Worm (Caenorhabditis elegans) whole organism, L4 larva: ENCODE measurements around the gene C36C5.14.

ENCODE experiments used
- T20F7.1 ChIP-seq: fragments of 200-800 bp; sonication (Bioruptor generic); optimal IDR thresholded peaks from 2 replicates; lab custom pipeline; 2018; ENCODE audit warnings: mild to moderate bottlenecking, missing genetic modification characterization, missing compliant biosample characterization
- Y48G9A.11 ChIP-seq: fragments of 200-800 bp; sonication (Bioruptor generic); IDR thresholded peaks from 2 replicates; pipeline ENCODE4 v1.3.6; 2022; ENCODE audit warnings: missing genetic modification reagents, missing genetic modification characterization, missing compliant biosample characterization
- aha-1 ChIP-seq: fragments of 150-350 bp; peaks from one replicate; lab custom pipeline; 2014; ENCODE audit warnings: missing biosample characterization, missing genetic modification characterization
- ama-1 ChIP-seq: fragments of 150-350 bp; optimal IDR thresholded peaks from 2 replicates; lab custom pipeline; 2014; ENCODE audit warnings: inconsistent platforms, mixed read lengths
- arid-1 ChIP-seq: fragments of 200-800 bp; sonication (Bioruptor generic); conservative IDR thresholded peaks from 2 replicates; pipeline ENCODE4 v1.3.6; 2022; ENCODE audit warnings: missing genetic modification reagents, missing genetic modification characterization, missing compliant biosample characterization
- attf-4 ChIP-seq: sonication (generic microtip); optimal IDR thresholded peaks from 3 replicates; lab custom pipeline; 2017; ENCODE audit warnings: missing biosample characterization, missing genetic modification characterization
- ceh-82 ChIP-seq: sonication (generic microtip); optimal IDR thresholded peaks from 2 replicates; lab custom pipeline; 2017; ENCODE audit warnings: missing biosample characterization, missing genetic modification characterization
- cey-2 ChIP-seq: sonication (generic microtip); optimal IDR thresholded peaks from 3 replicates; lab custom pipeline; 2017; ENCODE audit warnings: missing genetic modification characterization, mild to moderate bottlenecking, missing compliant biosample characterization, antibody characterized with exemption, borderline replicate concordance; ENCODE audit not compliant: insufficient read depth
- daf-16 ChIP-seq, 3 experiments: sonication (generic microtip); optimal IDR thresholded peaks; 2 replicates each; lab custom pipeline; 2016 to 2017; ENCODE audit warnings: missing genetic modification characterization in 3 of 3, missing genetic modification reagents in 3 of 3, mild to moderate bottlenecking in 2 of 3, missing compliant biosample characterization in 2 of 3, missing biosample characterization in 1 of 3, moderate library complexity in 1 of 3
- daf-8 ChIP-seq: fragments of 200-800 bp; sonication (Bioruptor generic); IDR thresholded peaks from 2 replicates; pipeline ENCODE4 v1.3.6; 2022; ENCODE audit warnings: missing genetic modification characterization, missing compliant biosample characterization
- duxl-1 ChIP-seq: sonication (generic microtip); optimal IDR thresholded peaks from 2 replicates; lab custom pipeline; 2016; ENCODE audit warnings: mild to moderate bottlenecking, missing genetic modification characterization, moderate library complexity, missing compliant biosample characterization; ENCODE audit not compliant: poor library complexity
- fkh-10 ChIP-seq: fragments of 150-350 bp; optimal IDR thresholded peaks from 2 replicates; lab custom pipeline; 2014; ENCODE audit warnings: missing biosample characterization, missing genetic modification reagents, missing genetic modification characterization
- gei-8 ChIP-seq: fragments of 200-800 bp; sonication (Bioruptor generic); optimal IDR thresholded peaks from 2 replicates; lab custom pipeline; 2018; ENCODE audit warnings: mild to moderate bottlenecking, missing genetic modification characterization, missing compliant biosample characterization
- hlh-11 ChIP-seq: fragments of 200-800 bp; sonication (Bioruptor generic); optimal IDR thresholded peaks from 2 replicates; lab custom pipeline; 2018; ENCODE audit warnings: mild to moderate bottlenecking, missing genetic modification characterization, missing compliant biosample characterization
- hmg-1.1 ChIP-seq: fragments of 200-800 bp; sonication (Bioruptor generic); IDR thresholded peaks from 2 replicates; pipeline ENCODE4 v1.3.6; 2022; ENCODE audit warnings: missing genetic modification reagents, missing genetic modification characterization, missing compliant biosample characterization
- jun-1 ChIP-seq: fragments of 150-350 bp; optimal IDR thresholded peaks from 2 replicates; lab custom pipeline; 2014; ENCODE audit warnings: missing biosample characterization, missing genetic modification reagents, missing genetic modification characterization
- lin-1 ChIP-seq: fragments of 200-800 bp; sonication (Bioruptor generic); IDR thresholded peaks from 2 replicates; pipeline ENCODE4 v1.3.6; 2022; ENCODE audit warnings: missing genetic modification reagents, missing genetic modification characterization, missing compliant biosample characterization
- madf-5 ChIP-seq, 2 experiments: fragments of 200-800 bp; sonication (Bioruptor generic); IDR thresholded peaks; 2 replicates each; pipeline ENCODE4 v1.3.6; 2022; ENCODE audit warnings: missing compliant biosample characterization in 2 of 2, missing genetic modification characterization in 2 of 2
- mxl-2 ChIP-seq: fragments of 200-800 bp; sonication (Bioruptor generic); conservative IDR thresholded peaks from 2 replicates; pipeline ENCODE4 v1.3.6; 2022; ENCODE audit warnings: missing genetic modification reagents, missing genetic modification characterization, missing compliant biosample characterization
- nhr-102 ChIP-seq: sonication (generic microtip); optimal IDR thresholded peaks from 2 replicates; lab custom pipeline; 2016; ENCODE audit warnings: mild to moderate bottlenecking, missing genetic modification characterization, moderate library complexity, missing compliant biosample characterization
- nhr-237 ChIP-seq: sonication (generic microtip); optimal IDR thresholded peaks from 2 replicates; lab custom pipeline; 2017; ENCODE audit warnings: missing biosample characterization, missing genetic modification characterization
- nhr-41 ChIP-seq: fragments of 200-800 bp; sonication (Bioruptor generic); IDR thresholded peaks from 2 replicates; pipeline ENCODE4 v1.3.6; 2022; ENCODE audit warnings: missing genetic modification reagents, missing genetic modification characterization, missing compliant biosample characterization
- nhr-48 ChIP-seq: sonication (generic microtip); optimal IDR thresholded peaks from 2 replicates; lab custom pipeline; 2016; ENCODE audit warnings: mild to moderate bottlenecking, missing genetic modification characterization, missing compliant biosample characterization
- php-3 ChIP-seq: fragments of 200-800 bp; sonication (Bioruptor generic); IDR thresholded peaks from 2 replicates; pipeline ENCODE4 v1.3.6; 2022; ENCODE audit warnings: missing genetic modification reagents, missing genetic modification characterization, missing compliant biosample characterization
- saeg-2 ChIP-seq: fragments of 200-800 bp; sonication (Bioruptor generic); IDR thresholded peaks from 2 replicates; pipeline ENCODE4 v1.3.6; 2022; ENCODE audit warnings: missing genetic modification reagents, missing genetic modification characterization, missing compliant biosample characterization
- set-16 ChIP-seq: fragments of 200-800 bp; sonication (Bioruptor generic); IDR thresholded peaks from 2 replicates; pipeline ENCODE4 v1.3.6; 2022; ENCODE audit warnings: missing genetic modification reagents, missing genetic modification characterization, missing compliant biosample characterization
- snpc-1.2 ChIP-seq: fragments of 200-800 bp; sonication (Bioruptor generic); IDR thresholded peaks from 2 replicates; pipeline ENCODE4 v1.3.6; 2022; ENCODE audit warnings: missing genetic modification reagents, missing genetic modification characterization, missing compliant biosample characterization
- spr-1 ChIP-seq: sonication (generic microtip); optimal IDR thresholded peaks from 2 replicates; lab custom pipeline; 2016; ENCODE audit warnings: mild to moderate bottlenecking, missing genetic modification characterization, missing compliant biosample characterization
- unc-130 ChIP-seq: sonication (generic microtip); optimal IDR thresholded peaks from 2 replicates; lab custom pipeline; 2016; ENCODE audit warnings: missing genetic modification reagents, missing genetic modification characterization, missing compliant biosample characterization
- unc-39 ChIP-seq: sonication (generic microtip); optimal IDR thresholded peaks from 2 replicates; lab custom pipeline; 2017; ENCODE audit warnings: missing biosample characterization, missing genetic modification characterization
- unc-62 ChIP-seq, 3 experiments: fragments of 150-350 bp in 1 of 3; sonication (generic microtip); optimal IDR thresholded peaks in 2 of 3; peaks in 1 of 3; 1 replicate in 1 of 3; 2 replicates in 2 of 3; lab custom pipeline; 2014 to 2017; ENCODE audit warnings: missing biosample characterization in 3 of 3, missing genetic modification characterization in 3 of 3, missing genetic modification reagents in 3 of 3, missing genotype in 1 of 3
- zfp-3 ChIP-seq: fragments of 200-800 bp; sonication (Bioruptor generic); conservative IDR thresholded peaks from 2 replicates; pipeline ENCODE4 v1.3.6; 2022; ENCODE audit warnings: missing genetic modification reagents, missing genetic modification characterization, missing compliant biosample characterization
- ztf-7 ChIP-seq: fragments of 150-350 bp; optimal IDR thresholded peaks from 2 replicates; lab custom pipeline; 2014; ENCODE audit warnings: missing biosample characterization, missing genetic modification characterization

C36C5.14 gene

DNA sequence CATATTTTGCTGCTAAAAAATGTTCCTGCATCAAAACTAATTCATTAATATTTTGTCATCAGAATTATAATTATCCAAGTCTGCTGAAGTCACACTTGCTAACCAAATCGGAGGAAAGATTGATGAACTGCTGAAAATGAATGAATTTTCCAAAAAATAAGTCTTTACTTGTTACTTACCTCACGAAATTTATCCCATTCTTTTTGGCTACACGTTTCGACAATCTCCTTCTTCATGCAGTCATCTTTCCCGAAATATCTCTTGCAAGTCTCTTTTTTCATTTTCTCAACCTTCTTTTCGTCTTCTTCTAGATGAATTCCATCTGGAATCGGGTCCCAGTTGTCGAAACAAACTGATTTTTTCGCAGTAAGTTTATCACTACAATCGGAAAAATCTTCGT, 7.0 kb downstream of the C36C5.14 start:
- peak in 1 of 2 experiments; percentile 94 for TF ChIP-seq unc-62 (GFP tag; optimal IDR thresholded peaks at IDR 0.05 in 1 of 2; lab: Kevin White, UChicago)
- TF ChIP-seq unc-62 (tag; optimal IDR thresholded peaks at IDR 0.05; lab: Kevin White, UChicago): no peak
- TF ChIP-seq aha-1 (tag; lab: Kevin White, UChicago): peak; percentile 6
- no peak for TF ChIP-seq nhr-237 (tag; lab: Kevin White, UChicago)
- no peak for TF ChIP-seq nhr-102 (tag; lab: Kevin White, UChicago)
- no peak for TF ChIP-seq unc-130 (GFP tag; lab: Kevin White, UChicago)
- TF ChIP-seq unc-39 (tag; lab: Kevin White, UChicago): no peak
- no peak for TF ChIP-seq hmg-1.1 (GFP tag; lab: Robert Waterston, UW)

DNA sequence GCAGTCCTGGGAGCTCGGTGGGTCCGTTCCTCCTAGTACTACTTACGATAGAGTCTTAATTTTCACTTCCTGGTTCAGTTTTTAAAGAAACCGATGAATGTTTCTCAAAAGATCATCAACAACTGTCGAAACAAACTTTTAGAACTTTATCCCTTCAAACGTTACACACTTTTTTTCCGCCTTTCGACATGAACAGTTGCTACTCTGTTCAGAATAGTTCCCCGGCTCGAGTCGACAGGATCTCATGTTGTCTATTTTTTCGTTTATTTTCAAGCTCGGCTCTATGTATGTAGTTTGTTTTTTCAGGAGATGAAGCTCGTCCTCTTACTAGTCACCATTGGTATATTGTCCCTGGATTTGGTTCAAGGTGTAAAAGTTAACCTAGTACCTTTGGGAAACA, 8.6 kb downstream of the C36C5.14 start, which contains the start of gene exh-1:
exh-1 (plus strand) TSS at position 301 of the 400 bp plus-strand sequence.
- TF ChIP-seq unc-62 (GFP tag; optimal IDR thresholded peaks at IDR 0.05 in 1 of 2; lab: Kevin White, UChicago): peak in 1 of 2 experiments; percentile 78
- TF ChIP-seq unc-62 (tag; optimal IDR thresholded peaks at IDR 0.05; lab: Kevin White, UChicago): no peak
- TF ChIP-seq fkh-10 (GFP tag; lab: Kevin White, UChicago): no peak

DNA sequence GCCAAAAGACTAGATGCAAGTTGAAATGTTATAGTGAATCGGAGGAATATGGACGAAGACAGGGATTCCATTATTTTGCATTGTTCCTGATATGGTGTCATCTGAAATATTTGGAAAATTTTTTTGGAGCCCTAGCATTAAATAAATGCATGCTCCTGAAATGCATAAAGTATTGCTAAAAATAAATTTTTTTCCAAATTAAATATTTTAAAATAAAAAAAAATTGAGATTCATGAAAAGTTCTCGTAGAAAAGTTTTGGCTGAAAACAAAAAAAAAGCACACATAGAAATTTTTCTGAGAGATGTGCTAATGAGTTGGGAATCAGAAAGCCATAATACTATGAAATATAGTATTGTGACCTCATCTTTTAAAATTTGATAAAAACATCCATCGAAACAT, 10.3 kb downstream of the C36C5.14 start, which contains the start of gene srab-7:
srab-7 (minus strand) TSS at position 101 of the 400 bp plus-strand sequence.
- TF ChIP-seq gei-8 (GFP tag; lab: Kevin White, UChicago) (no peak), jun-1 (tag; lab: Kevin White, UChicago) (no peak), nhr-48 (tag; lab: Kevin White, UChicago) (no peak), cey-2 (tag; lab: Kevin White, UChicago) (no peak), php-3 (GFP tag; lab: Robert Waterston, UW) (no peak), madf-5 (GFP tag; IDR thresholded peaks at IDR 0.05; lab: Robert Waterston, UW) (no peak), zfp-3 (GFP tag; lab: Robert Waterston, UW) (no peak), attf-4 (tag; lab: Kevin White, UChicago) (no peak)

DNA sequence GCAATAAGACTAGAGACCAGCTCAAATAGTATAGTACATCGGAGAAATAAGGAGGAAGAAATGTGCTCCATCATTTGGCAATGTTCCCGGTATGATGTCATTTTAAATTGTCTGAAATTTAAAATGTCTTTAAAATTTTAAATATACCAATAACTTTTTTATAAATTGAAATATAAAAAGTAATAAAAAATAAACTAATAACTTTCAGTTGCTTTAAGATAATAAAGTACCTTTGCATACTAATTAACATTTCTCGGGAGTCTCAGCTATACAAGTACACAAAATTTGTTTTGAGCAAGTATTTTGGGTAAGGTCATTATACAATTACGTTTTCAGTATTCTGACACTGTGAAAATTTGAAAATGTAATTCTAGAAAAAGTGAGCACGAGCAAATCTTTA, 13.5 kb downstream of the C36C5.14 start, which contains the start of gene srab-6:
srab-6 (minus strand) TSS at position 101 of the 400 bp plus-strand sequence.
- TF ChIP-seq nhr-48 (tag; lab: Kevin White, UChicago): no peak
- no peak for TF ChIP-seq spr-1 (tag; lab: Kevin White, UChicago)
- TF ChIP-seq hlh-11 (tag; lab: Kevin White, UChicago): no peak
- no peak for TF ChIP-seq snpc-1.2 (GFP tag; lab: Robert Waterston, UW)
- TF ChIP-seq daf-8: no peak
- no peak for TF ChIP-seq ama-1 (lab: Kevin White, UChicago)
- TF ChIP-seq T20F7.1 (GFP tag; lab: Kevin White, UChicago): no peak
- TF ChIP-seq mxl-2 (GFP tag; lab: Robert Waterston, UW): no peak
- no peak for TF ChIP-seq fkh-10 (GFP tag; lab: Kevin White, UChicago)

DNA sequence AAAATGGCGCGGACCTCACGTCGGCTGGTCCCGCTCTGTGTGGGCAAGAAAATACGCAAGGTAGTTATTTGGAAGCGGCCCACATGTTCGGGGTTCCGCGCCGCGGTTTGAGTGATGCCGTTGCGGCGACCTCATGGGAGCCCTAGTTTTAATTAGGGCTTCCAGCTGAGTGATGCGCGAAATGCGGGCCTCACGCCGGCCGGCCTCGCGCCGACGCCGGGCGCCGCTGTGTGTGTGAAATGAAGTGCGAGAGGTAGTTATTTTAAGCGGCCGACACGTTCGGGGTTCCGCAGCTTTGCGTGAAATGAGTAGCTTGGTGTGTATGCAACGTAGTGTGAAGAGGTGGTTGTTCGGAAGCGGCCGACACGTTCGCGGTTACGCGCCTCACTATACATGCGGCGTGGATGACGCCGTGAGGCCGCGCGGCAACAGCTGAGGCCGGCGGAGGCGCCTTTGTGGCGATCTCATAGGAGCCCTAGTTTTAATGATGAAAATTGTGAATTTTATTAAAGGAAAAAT, 15.4 kb downstream of the C36C5.14 start:
- TF ChIP-seq saeg-2 (GFP tag; lab: Robert Waterston, UW): 0 out of 2 replicates have a peak, but pooled peaks have one; percentile 38
- TF ChIP-seq aha-1 (tag; lab: Kevin White, UChicago): peak; percentile 73
- no peak for TF ChIP-seq ztf-7 (tag; lab: Kevin White, UChicago)
- peak; percentile 91 for TF ChIP-seq set-16
- no peak for TF ChIP-seq arid-1 (GFP tag; lab: Robert Waterston, UW)
- TF ChIP-seq Y48G9A.11 (GFP tag; lab: Robert Waterston, UW): no peak
- no peak for TF ChIP-seq duxl-1 (tag; lab: Kevin White, UChicago)
- TF ChIP-seq daf-16 (GFP tag; optimal IDR thresholded peaks at IDR 0.05; lab: Kevin White, UChicago): no peak
- TF ChIP-seq daf-16 (tag; optimal IDR thresholded peaks at IDR 0.05; lab: Kevin White, UChicago): no peak
- 0 out of 2 replicates have a peak, but pooled peaks have one; percentile 6 for TF ChIP-seq nhr-41 (GFP tag; lab: Robert Waterston, UW)
- TF ChIP-seq mxl-2 (GFP tag; lab: Robert Waterston, UW): no peak
- TF ChIP-seq ceh-82: no peak
- TF ChIP-seq lin-1: no peak
- no peak for TF ChIP-seq T20F7.1 (GFP tag; lab: Kevin White, UChicago)
- TF ChIP-seq, all 104 proteins: peak for 4
